Fruit fly (Drosophila melanogaster) whole organism, pupa: ENCODE data around the gene CG42300.

Experiments
- CG12605 ChIP-seq: fragments of 200-800 bp; sonication (Bioruptor generic); IDR thresholded peaks from 2 replicates; pipeline ENCODE4 v1.3.6; 2022; ENCODE audit warnings: missing biosample characterization, missing genetic modification characterization
- CG14655 ChIP-seq: fragments of 200-800 bp; sonication (Bioruptor generic); optimal IDR thresholded peaks from 3 replicates; lab custom pipeline; 2017; ENCODE audit warnings: mild to moderate bottlenecking, missing biosample characterization, missing genetic modification reagents, missing genetic modification characterization
- CG15710 ChIP-seq: fragments of 200-800 bp; sonication (Bioruptor generic); optimal IDR thresholded peaks from 2 replicates; lab custom pipeline; 2018; ENCODE audit warnings: missing biosample characterization, mild to moderate bottlenecking, missing genetic modification characterization, moderate library complexity
- CG17806 ChIP-seq: fragments of 200-800 bp; sonication (Bioruptor generic); optimal IDR thresholded peaks from 2 replicates; lab custom pipeline; 2018; ENCODE audit warnings: missing biosample characterization, mild to moderate bottlenecking, missing genetic modification characterization, moderate library complexity
- CG32121 ChIP-seq: fragments of 200-800 bp; sonication (Bioruptor generic); IDR thresholded peaks from 2 replicates; pipeline ENCODE4 v1.3.6; 2022; ENCODE audit warnings: missing biosample characterization, missing genetic modification characterization
- CG34367 ChIP-seq: fragments of 200-800 bp; sonication (Bioruptor generic); optimal IDR thresholded peaks from 2 replicates; lab custom pipeline; 2018; ENCODE audit warnings: missing biosample characterization, mild to moderate bottlenecking, missing genetic modification characterization
- CG8159 ChIP-seq: fragments of 200-800 bp; sonication (Bioruptor generic); optimal IDR thresholded peaks from 3 replicates; lab custom pipeline; 2018; ENCODE audit warnings: missing biosample characterization, mild to moderate bottlenecking, missing genetic modification characterization, moderate library complexity
- CG9948 ChIP-seq: fragments of 200-800 bp; sonication (Bioruptor generic); optimal IDR thresholded peaks from 2 replicates; lab custom pipeline; 2018; ENCODE audit warnings: missing biosample characterization, mild to moderate bottlenecking, missing genetic modification characterization, moderate library complexity
- Ets98B ChIP-seq: fragments of 200-800 bp; sonication (Bioruptor generic); IDR thresholded peaks from 2 replicates; pipeline ENCODE4 v1.3.6; 2022; ENCODE audit warnings: missing biosample characterization, missing genetic modification characterization
- Pif1B ChIP-seq: fragments of 200-800 bp; sonication (Bioruptor generic); optimal IDR thresholded peaks from 3 replicates; lab custom pipeline; 2016; ENCODE audit warnings: missing biosample characterization, missing genetic modification characterization
- fd96Ca ChIP-seq: fragments of 200-800 bp; sonication (Bioruptor generic); IDR thresholded peaks from 3 replicates; pipeline ENCODE4 v1.3.6; 2022; ENCODE audit warnings: missing biosample characterization, missing genetic modification characterization
- gl ChIP-seq: fragments of 200-800 bp; sonication (Bioruptor generic); optimal IDR thresholded peaks from 2 replicates; lab custom pipeline; 2018; ENCODE audit warnings: missing biosample characterization, mild to moderate bottlenecking, missing genetic modification characterization
- rn ChIP-seq: fragments of 200-800 bp; sonication (Bioruptor generic); IDR thresholded peaks from 2 replicates; pipeline ENCODE4 v1.3.6; 2022; ENCODE audit warnings: missing biosample characterization, missing genetic modification characterization

DNA sequence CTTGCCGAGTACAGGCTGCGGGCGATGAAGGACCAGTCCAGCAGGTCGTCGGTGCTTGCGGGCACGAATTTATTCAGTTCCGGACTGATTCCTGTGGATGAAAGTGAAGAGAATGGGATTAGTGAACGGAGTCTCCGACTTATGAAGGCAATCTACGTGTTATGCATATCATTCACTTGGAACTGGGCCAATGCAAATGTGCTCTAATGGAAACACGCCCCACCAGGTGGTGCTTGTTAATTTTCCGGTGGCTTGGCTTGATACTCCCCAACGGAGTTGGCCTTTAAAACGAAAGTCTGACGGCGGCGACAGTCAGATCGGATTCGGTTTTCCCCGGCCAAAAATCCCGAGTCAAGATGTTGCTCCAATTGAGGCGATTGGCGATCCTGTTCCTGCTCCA lies 31.6 kb upstream of the CG42300 start, which contains the start of gene Alp11:
- TF ChIP-seq CG34367 (no peak), CG8159 (tag; lab: Kevin White, UChicago) (no peak), CG32121 (GFP tag; lab: Robert Waterston, UW) (no peak), gl (tag; lab: Kevin White, UChicago) (no peak), Ets98B (no peak), CG12605 (GFP tag; lab: Robert Waterston, UW) (no peak), Pif1B (no peak), fd96Ca (GFP tag; lab: Robert Waterston, UW) (no peak), CG9948 (tag; lab: Kevin White, UChicago) (no peak), CG15710 (no peak), CG17806 (tag; lab: Kevin White, UChicago) (no peak), rn (GFP tag; lab: Robert Waterston, UW) (no peak), CG14655 (no peak)
